Fruit fly (Drosophila melanogaster) whole organism, prepupa: ENCODE measurements around the gene CG9449.

Source experiments
- Blimp-1 ChIP-seq: fragments of 200-800 bp; sonication (Bioruptor generic); optimal IDR thresholded peaks from 3 replicates; lab custom pipeline; 2017; ENCODE audit warnings: missing biosample characterization, missing genetic modification characterization, mild to moderate bottlenecking, moderate library complexity, missing genetic modification reagents
- CG10669 ChIP-seq: fragments of 200-800 bp; sonication (Bioruptor generic); optimal IDR thresholded peaks from 3 replicates; lab custom pipeline; 2018; ENCODE audit warnings: missing biosample characterization, mild to moderate bottlenecking, missing genetic modification characterization, moderate library complexity
- CG11762 ChIP-seq: fragments of 200-800 bp; sonication (Bioruptor generic); optimal IDR thresholded peaks from 3 replicates; lab custom pipeline; 2016; ENCODE audit warnings: missing biosample characterization, missing genetic modification characterization; ENCODE audit not compliant: insufficient read depth
- CG11902 ChIP-seq: fragments of 200-800 bp; sonication (Bioruptor generic); optimal IDR thresholded peaks from 3 replicates; lab custom pipeline; 2016; ENCODE audit warnings: missing biosample characterization, missing genetic modification characterization
- CG15336 ChIP-seq: fragments of 200-800 bp; sonication (Bioruptor generic); IDR thresholded peaks from 2 replicates; pipeline ENCODE4 v1.3.6; 2022; ENCODE audit warnings: missing biosample characterization, missing genetic modification characterization
- CG1621 ChIP-seq: fragments of 200-800 bp; sonication (Bioruptor generic); optimal IDR thresholded peaks from 3 replicates; lab custom pipeline; 2018; ENCODE audit warnings: missing biosample characterization, mild to moderate bottlenecking, missing genetic modification characterization
- CG16779 ChIP-seq: fragments of 200-800 bp; sonication (Bioruptor generic); optimal IDR thresholded peaks from 3 replicates; lab custom pipeline; 2017; ENCODE audit warnings: missing biosample characterization, mild to moderate bottlenecking, missing genetic modification characterization
- CG3032 ChIP-seq: fragments of 200-800 bp; optimal IDR thresholded peaks from 2 replicates; lab custom pipeline; 2019; ENCODE audit warnings: missing biosample characterization, mild to moderate bottlenecking, missing genetic modification characterization, moderate library complexity
- CG32006 ChIP-seq: fragments of 200-800 bp; sonication (Bioruptor generic); optimal IDR thresholded peaks from 3 replicates; lab custom pipeline; 2017; ENCODE audit warnings: missing biosample characterization, mild to moderate bottlenecking, missing genetic modification characterization
- CG34406 ChIP-seq: fragments of 200-800 bp; sonication (Bioruptor generic); optimal IDR thresholded peaks from 3 replicates; lab custom pipeline; 2016; ENCODE audit warnings: missing biosample characterization, missing genetic modification characterization
- CG3919 ChIP-seq: fragments of 200-800 bp; sonication (Bioruptor generic); optimal IDR thresholded peaks from 3 replicates; lab custom pipeline; 2016; ENCODE audit warnings: missing biosample characterization, missing genetic modification characterization
- CG4318 ChIP-seq: fragments of 200-800 bp; sonication (Bioruptor generic); optimal IDR thresholded peaks from 3 replicates; lab custom pipeline; 2017; ENCODE audit warnings: missing biosample characterization, mild to moderate bottlenecking, missing genetic modification characterization
- CG6163 ChIP-seq: fragments of 200-800 bp; sonication (Bioruptor generic); IDR thresholded peaks from 3 replicates; pipeline ENCODE4 v1.3.6; 2022; ENCODE audit warnings: missing biosample characterization, missing genetic modification characterization
- CG6276 ChIP-seq: fragments of 200-800 bp; sonication (Bioruptor generic); optimal IDR thresholded peaks from 2 replicates; lab custom pipeline; 2017; ENCODE audit warnings: missing biosample characterization, mild to moderate bottlenecking, missing genetic modification characterization
- CG6792 ChIP-seq: fragments of 200-800 bp; sonication (Bioruptor generic); optimal IDR thresholded peaks from 3 replicates; lab custom pipeline; 2016; ENCODE audit warnings: missing biosample characterization, missing genetic modification characterization
- CG6808 ChIP-seq: fragments of 200-800 bp; sonication (Bioruptor generic); optimal IDR thresholded peaks from 3 replicates; lab custom pipeline; 2017; ENCODE audit warnings: missing biosample characterization, missing genetic modification characterization, mild to moderate bottlenecking, moderate library complexity, missing genetic modification reagents
- CG6854 ChIP-seq: fragments of 200-800 bp; sonication (Bioruptor generic); optimal IDR thresholded peaks from 2 replicates; lab custom pipeline; 2017; ENCODE audit warnings: missing biosample characterization, mild to moderate bottlenecking, missing genetic modification characterization
- CG8119 ChIP-seq: fragments of 200-800 bp; sonication (Bioruptor generic); IDR thresholded peaks from 3 replicates; pipeline ENCODE4 v1.3.6; 2022; ENCODE audit warnings: missing biosample characterization, missing genetic modification characterization
- CG8319 ChIP-seq: fragments of 200-800 bp; sonication (Bioruptor generic); optimal IDR thresholded peaks from 3 replicates; lab custom pipeline; 2016; ENCODE audit warnings: missing biosample characterization, missing genetic modification characterization
- CG8632 ChIP-seq: fragments of 200-800 bp; sonication (Bioruptor generic); optimal IDR thresholded peaks from 3 replicates; lab custom pipeline; 2016; ENCODE audit warnings: missing biosample characterization, missing genetic modification characterization
- CG9139 ChIP-seq: fragments of 200-800 bp; sonication (Bioruptor generic); optimal IDR thresholded peaks from 3 replicates; lab custom pipeline; 2017; ENCODE audit warnings: missing biosample characterization, mild to moderate bottlenecking, missing genetic modification characterization
- Eip75B ChIP-seq: fragments of 200-800 bp; sonication (Bioruptor generic); optimal IDR thresholded peaks from 3 replicates; lab custom pipeline; 2016; ENCODE audit warnings: missing biosample characterization, missing genetic modification characterization
- Eip78C ChIP-seq: fragments of 200-800 bp; sonication (Bioruptor generic); peaks from one replicate; lab custom pipeline; 2016; ENCODE audit warnings: missing biosample characterization, missing genetic modification characterization
- Eip93F ChIP-seq: fragments of 200-800 bp; sonication (Bioruptor generic); optimal IDR thresholded peaks from 2 replicates; lab custom pipeline; 2016; ENCODE audit warnings: missing biosample characterization, mild to moderate bottlenecking, missing genetic modification characterization
- Ets96B ChIP-seq: fragments of 200-800 bp; optimal IDR thresholded peaks from 2 replicates; lab custom pipeline; 2019; ENCODE audit warnings: missing biosample characterization, mild to moderate bottlenecking, missing genetic modification characterization, moderate library complexity
- Gug ChIP-seq: fragments of 200-800 bp; sonication (Bioruptor generic); IDR thresholded peaks from 2 replicates; pipeline ENCODE4 v1.3.6; 2022; ENCODE audit warnings: missing biosample characterization, missing genetic modification characterization
- Hr38 ChIP-seq: sonication (Bioruptor generic); optimal IDR thresholded peaks from 2 replicates; lab custom pipeline; 2016; ENCODE audit warnings: missing biosample characterization, missing genetic modification characterization
- Hr39 ChIP-seq: fragments of 200-800 bp; sonication (Bioruptor generic); optimal IDR thresholded peaks from 2 replicates; lab custom pipeline; 2016; ENCODE audit warnings: missing biosample characterization, missing genetic modification characterization
- Hr4 ChIP-seq: fragments of 200-800 bp; sonication (Bioruptor generic); optimal IDR thresholded peaks from 3 replicates; lab custom pipeline; 2016; ENCODE audit warnings: missing biosample characterization, missing genetic modification characterization
- Lpt ChIP-seq: fragments of 200-800 bp; sonication (Bioruptor generic); optimal IDR thresholded peaks from 3 replicates; lab custom pipeline; 2016; ENCODE audit warnings: missing biosample characterization, missing genetic modification characterization
- Met ChIP-seq: fragments of 200-800 bp; sonication (Bioruptor generic); optimal IDR thresholded peaks from 3 replicates; lab custom pipeline; 2016; ENCODE audit warnings: missing biosample characterization, missing genetic modification characterization
- OdsH ChIP-seq: fragments of 200-800 bp; sonication (Bioruptor generic); optimal IDR thresholded peaks from 3 replicates; lab custom pipeline; 2016; ENCODE audit warnings: missing biosample characterization, missing genetic modification characterization
- Smox ChIP-seq: fragments of 200-800 bp; sonication (Bioruptor generic); optimal IDR thresholded peaks from 3 replicates; lab custom pipeline; 2016; ENCODE audit warnings: missing biosample characterization, missing genetic modification characterization
- Sox102F ChIP-seq: fragments of 200-800 bp; sonication (Bioruptor generic); optimal IDR thresholded peaks from 2 replicates; lab custom pipeline; 2016; ENCODE audit warnings: missing biosample characterization, mild to moderate bottlenecking, missing genetic modification characterization
- Sox14 ChIP-seq: fragments of 200-800 bp; sonication (Bioruptor generic); optimal IDR thresholded peaks from 3 replicates; lab custom pipeline; 2016; ENCODE audit warnings: missing biosample characterization, missing genetic modification characterization
- Sox15 ChIP-seq: fragments of 200-800 bp; sonication (Bioruptor generic); optimal IDR thresholded peaks from 3 replicates; lab custom pipeline; 2016; ENCODE audit warnings: missing biosample characterization, missing genetic modification characterization
- achi ChIP-seq: fragments of 200-800 bp; sonication (Bioruptor generic); optimal IDR thresholded peaks from 3 replicates; lab custom pipeline; 2016; ENCODE audit warnings: missing biosample characterization, missing genetic modification characterization
- acj6 ChIP-seq: fragments of 200-800 bp; sonication (Bioruptor generic); optimal IDR thresholded peaks from 3 replicates; lab custom pipeline; 2016; ENCODE audit warnings: missing biosample characterization, missing genetic modification characterization
- cyc ChIP-seq: fragments of 200-800 bp; sonication (Bioruptor generic); optimal IDR thresholded peaks from 3 replicates; lab custom pipeline; 2016; ENCODE audit warnings: missing biosample characterization, missing genetic modification characterization
- dsx ChIP-seq: fragments of 200-800 bp; optimal IDR thresholded peaks from 3 replicates; lab custom pipeline; 2019; ENCODE audit warnings: missing biosample characterization, mild to moderate bottlenecking, missing genetic modification characterization, moderate library complexity; ENCODE audit not compliant: poor library complexity, severe bottlenecking
- eg ChIP-seq: fragments of 200-800 bp; sonication (Bioruptor generic); IDR thresholded peaks from 3 replicates; pipeline ENCODE4 v1.3.6; 2022; ENCODE audit warnings: missing biosample characterization, missing genetic modification characterization
- esn ChIP-seq: fragments of 200-800 bp; sonication (Bioruptor generic); optimal IDR thresholded peaks from 2 replicates; lab custom pipeline; 2016; ENCODE audit warnings: missing biosample characterization, mild to moderate bottlenecking, missing genetic modification characterization, moderate library complexity
- fd59A ChIP-seq: fragments of 200-800 bp; sonication (Bioruptor generic); optimal IDR thresholded peaks from 2 replicates; lab custom pipeline; 2017; ENCODE audit warnings: missing biosample characterization, mild to moderate bottlenecking, missing genetic modification characterization, missing genetic modification reagents
- fd85E ChIP-seq: fragments of 200-800 bp; sonication (Bioruptor generic); optimal IDR thresholded peaks from 3 replicates; lab custom pipeline; 2016; ENCODE audit warnings: missing biosample characterization, missing genetic modification characterization
- fkh ChIP-seq: fragments of 200-800 bp; sonication (Bioruptor generic); optimal IDR thresholded peaks from 3 replicates; lab custom pipeline; 2017; ENCODE audit warnings: missing biosample characterization, mild to moderate bottlenecking, missing genetic modification characterization, moderate library complexity
- lz ChIP-seq: fragments of 200-800 bp; sonication (Bioruptor generic); optimal IDR thresholded peaks from 3 replicates; lab custom pipeline; 2016; ENCODE audit warnings: missing biosample characterization, missing genetic modification characterization
- net ChIP-seq: fragments of 200-800 bp; sonication (Bioruptor generic); optimal IDR thresholded peaks from 3 replicates; lab custom pipeline; 2016; ENCODE audit warnings: missing biosample characterization, missing genetic modification characterization
- salr ChIP-seq, 2 experiments: fragments of 200-800 bp; sonication (Bioruptor generic); optimal IDR thresholded peaks; 3 replicates each; lab custom pipeline; 2016 to 2018; ENCODE audit warnings: missing biosample characterization in 2 of 2, missing genetic modification characterization in 2 of 2, mild to moderate bottlenecking in 1 of 2
- spab ChIP-seq: fragments of 200-800 bp; sonication (Bioruptor generic); optimal IDR thresholded peaks from 2 replicates; lab custom pipeline; 2017; ENCODE audit warnings: missing biosample characterization, mild to moderate bottlenecking, missing genetic modification characterization, missing genetic modification reagents
- ss ChIP-seq, 2 experiments: fragments of 200-800 bp; sonication (Bioruptor generic); optimal IDR thresholded peaks; 2 replicates in 1 of 2; 3 replicates in 1 of 2; lab custom pipeline; 2017 to 2018; ENCODE audit warnings: mild to moderate bottlenecking in 2 of 2, missing biosample characterization in 2 of 2, missing genetic modification characterization in 2 of 2, moderate library complexity in 1 of 2
- svp ChIP-seq: fragments of 200-800 bp; sonication (Bioruptor generic); peaks from one replicate; lab custom pipeline; 2016; ENCODE audit warnings: missing biosample characterization, missing genetic modification characterization
- topi ChIP-seq: fragments of 200-800 bp; sonication (Bioruptor generic); optimal IDR thresholded peaks from 3 replicates; lab custom pipeline; 2016; ENCODE audit warnings: missing biosample characterization, missing genetic modification characterization
- vri ChIP-seq: fragments of 200-800 bp; sonication (Bioruptor generic); optimal IDR thresholded peaks from 3 replicates; lab custom pipeline; 2016; ENCODE audit warnings: missing biosample characterization, mild to moderate bottlenecking, missing genetic modification characterization

CG9449 gene

dm6 chr3L:19524690-19525089, 27.2 kb upstream of the CG9449 start:
- TF ChIP-seq Eip75B: no peak
- TF ChIP-seq CG1621 (tag; lab: Kevin White, UChicago): no peak
- TF ChIP-seq CG8119 (GFP tag; lab: Robert Waterston, UW): peak; percentile 67
- no peak for TF ChIP-seq CG6792 (GFP tag; lab: Kevin White, UChicago)
- no peak for TF ChIP-seq Eip93F (GFP tag; lab: Kevin White, UChicago)
- no peak for TF ChIP-seq OdsH (GFP tag; lab: Kevin White, UChicago)
- TF ChIP-seq spab (GFP tag; lab: Kevin White, UChicago): no peak
- TF ChIP-seq topi (GFP tag; lab: Kevin White, UChicago): no peak
- TF ChIP-seq esn (GFP tag; lab: Kevin White, UChicago): no peak
- no peak for TF ChIP-seq CG9139
- no peak for TF ChIP-seq Sox14
- no peak for TF ChIP-seq Smox (GFP tag; lab: Kevin White, UChicago)
- TF ChIP-seq achi (GFP tag; lab: Kevin White, UChicago): no peak
- no peak for TF ChIP-seq CG4318 (GFP tag; lab: Kevin White, UChicago)
- TF ChIP-seq Hr4 (GFP tag; lab: Kevin White, UChicago): no peak
- no peak for TF ChIP-seq fkh
- no peak for TF ChIP-seq fd85E (GFP tag; lab: Kevin White, UChicago)
- no peak for TF ChIP-seq Sox102F (GFP tag; lab: Kevin White, UChicago)
- TF ChIP-seq Hr39 (GFP tag; lab: Kevin White, UChicago): no peak
- no peak for TF ChIP-seq Lpt (GFP tag; lab: Kevin White, UChicago)
- TF ChIP-seq Blimp-1 (GFP tag; lab: Kevin White, UChicago): no peak
- TF ChIP-seq CG32006 (GFP tag; lab: Kevin White, UChicago): peak; percentile 14
- no peak for TF ChIP-seq CG8319 (GFP tag; lab: Kevin White, UChicago)
- peak; percentile 62 for TF ChIP-seq CG15336 (GFP tag; lab: Robert Waterston, UW)
- no peak for TF ChIP-seq CG11902 (GFP tag; lab: Kevin White, UChicago)
- no peak for TF ChIP-seq Sox15
- TF ChIP-seq vri (GFP tag; lab: Kevin White, UChicago): no peak
- no peak for TF ChIP-seq lz (GFP tag; lab: Kevin White, UChicago)
- no peak for TF ChIP-seq CG6808 (GFP tag; lab: Kevin White, UChicago)
- no peak for TF ChIP-seq CG6163 (GFP tag; lab: Robert Waterston, UW)
- TF ChIP-seq Gug (GFP tag; lab: Robert Waterston, UW): no peak
- no peak for TF ChIP-seq CG10669 (GFP tag; lab: Kevin White, UChicago)
- no peak for TF ChIP-seq CG34406 (GFP tag; lab: Kevin White, UChicago)
- no peak for TF ChIP-seq CG3919 (GFP tag; lab: Kevin White, UChicago)
- TF ChIP-seq salr (GFP tag; optimal IDR thresholded peaks at IDR 0.05; lab: Kevin White, UChicago): no peak
- no peak for TF ChIP-seq acj6 (GFP tag; lab: Kevin White, UChicago)
- no peak for TF ChIP-seq Hr38
- TF ChIP-seq Met (GFP tag; lab: Kevin White, UChicago): no peak
- TF ChIP-seq eg (GFP tag; lab: Robert Waterston, UW): peak; percentile 41; the same call in 1 of the 3 replicates
- no peak for TF ChIP-seq CG8632 (GFP tag; lab: Kevin White, UChicago)
- TF ChIP-seq CG16779 (tag; lab: Kevin White, UChicago): no peak
- TF ChIP-seq dsx: no peak
- TF ChIP-seq CG3032 (tag; lab: Kevin White, UChicago): no peak
- no peak for TF ChIP-seq CG6854
- no peak for TF ChIP-seq Ets96B
- TF ChIP-seq cyc: no peak
- peak; percentile 28 for TF ChIP-seq svp (GFP tag; lab: Kevin White, UChicago)
- TF ChIP-seq ss (GFP tag; optimal IDR thresholded peaks at IDR 0.05; lab: Kevin White, UChicago): no peak
- TF ChIP-seq fd59A (GFP tag; lab: Kevin White, UChicago): no peak
- no peak for TF ChIP-seq CG11762
- TF ChIP-seq Eip78C (GFP tag; lab: Kevin White, UChicago): no peak
- TF ChIP-seq net (GFP tag; lab: Kevin White, UChicago): no peak
- TF ChIP-seq CG6276 (GFP tag; lab: Kevin White, UChicago): peak; percentile 37
